Fruit fly (Drosophila melanogaster) whole organism, wandering third instar larva: ENCODE results near the gene CG17177.

Experiments
- Abd-B ChIP-seq: fragments of >200 bp; optimal IDR thresholded peaks from 2 replicates; lab custom pipeline; 2017; ENCODE audit warnings: missing biosample characterization, missing genetic modification characterization
- CG32264 ChIP-seq: fragments of 200-800 bp; sonication (Bioruptor generic); optimal IDR thresholded peaks from 2 replicates; lab custom pipeline; 2016; ENCODE audit warnings: missing biosample characterization, missing genetic modification characterization
- CG9705 ChIP-seq: fragments of 200-800 bp; sonication (Bioruptor generic); optimal IDR thresholded peaks from 2 replicates; lab custom pipeline; 2018; ENCODE audit warnings: missing biosample characterization, mild to moderate bottlenecking, missing genetic modification characterization
- CrebA ChIP-seq: fragments of 200-800 bp; sonication (Bioruptor generic); optimal IDR thresholded peaks from 2 replicates; lab custom pipeline; 2016; ENCODE audit warnings: missing biosample characterization, mild to moderate bottlenecking, missing genetic modification characterization, borderline replicate concordance
- Dfd ChIP-seq: fragments of >200 bp; optimal IDR thresholded peaks from 2 replicates; lab custom pipeline; 2017; ENCODE audit warnings: missing biosample characterization, missing genetic modification characterization
- Dif ChIP-seq: fragments of 200-275, 200-300 bp; sonication (Bioruptor generic); optimal IDR thresholded peaks from 2 replicates; lab custom pipeline; 2018; ENCODE audit warnings: missing biosample characterization, missing genetic modification characterization; ENCODE audit not compliant: partially characterized antibody
- GATAd ChIP-seq: sonication (Bioruptor generic); optimal IDR thresholded peaks from 2 replicates; lab custom pipeline; 2016; ENCODE audit warnings: missing biosample characterization, missing genetic modification characterization
- HLH106 ChIP-seq: fragments of 200-800 bp; optimal IDR thresholded peaks from 3 replicates; lab custom pipeline; 2019; ENCODE audit warnings: missing biosample characterization, mild to moderate bottlenecking, missing genetic modification characterization, moderate library complexity
- Hnf4 ChIP-seq: fragments of 200-800 bp; sonication (Bioruptor generic); optimal IDR thresholded peaks from 2 replicates; lab custom pipeline; 2016; ENCODE audit warnings: missing biosample characterization, mild to moderate bottlenecking, missing genetic modification characterization
- Hr78 ChIP-seq: fragments of >200 bp; optimal IDR thresholded peaks from 2 replicates; lab custom pipeline; 2017; ENCODE audit warnings: missing biosample characterization, missing genetic modification characterization
- Hr83 ChIP-seq: fragments of 200-300 bp; sonication (Bioruptor generic); optimal IDR thresholded peaks from 2 replicates; lab custom pipeline; 2016; ENCODE audit warnings: missing biosample characterization, mild to moderate bottlenecking, missing genetic modification characterization, moderate library complexity; ENCODE audit not compliant: poor library complexity, severe bottlenecking
- Jra ChIP-seq: sonication (Bioruptor generic); optimal IDR thresholded peaks from 2 replicates; lab custom pipeline; 2016; ENCODE audit warnings: missing biosample characterization, missing genetic modification characterization
- Mio ChIP-seq: sonication (Bioruptor generic); optimal IDR thresholded peaks from 2 replicates; lab custom pipeline; 2016; ENCODE audit warnings: missing biosample characterization, missing genetic modification characterization
- Myc ChIP-seq: fragments of >200 bp; optimal IDR thresholded peaks from 2 replicates; lab custom pipeline; 2017
- N ChIP-seq: fragments of >200 bp; optimal IDR thresholded peaks from 2 replicates; lab custom pipeline; 2018; ENCODE audit warnings: missing biosample characterization, missing external identifiers, missing genetic modification characterization
- OdsH ChIP-seq: fragments of 200-800 bp; sonication (Bioruptor generic); optimal IDR thresholded peaks from 2 replicates; lab custom pipeline; 2016; ENCODE audit warnings: missing biosample characterization, mild to moderate bottlenecking, missing genetic modification characterization
- Rel ChIP-seq, 2 experiments: fragments of 200-800 bp; sonication (Bioruptor generic) in 1 of 2; optimal IDR thresholded peaks; 2 replicates in 1 of 2; 3 replicates in 1 of 2; lab custom pipeline; 2016 to 2019; ENCODE audit warnings: mild to moderate bottlenecking in 2 of 2, missing biosample characterization in 2 of 2, missing genetic modification characterization in 2 of 2, moderate library complexity in 1 of 2
- Sp1 ChIP-seq: fragments of 200-800 bp; sonication (Bioruptor generic); optimal IDR thresholded peaks from 3 replicates; lab custom pipeline; 2019; ENCODE audit warnings: missing biosample characterization, mild to moderate bottlenecking, missing genetic modification characterization, moderate library complexity
- Vsx2 ChIP-seq: fragments of 200-300, 225-300 bp; sonication (Bioruptor generic); optimal IDR thresholded peaks from 2 replicates; lab custom pipeline; 2018; ENCODE audit warnings: missing biosample characterization, missing genetic modification characterization; ENCODE audit not compliant: partially characterized antibody
- br ChIP-seq: fragments of 200-800 bp; sonication (Bioruptor generic); optimal IDR thresholded peaks from 2 replicates; lab custom pipeline; 2016; ENCODE audit warnings: missing biosample characterization, missing genetic modification characterization
- brk ChIP-seq: fragments of 200-800 bp; sonication (Bioruptor generic); optimal IDR thresholded peaks from 2 replicates; lab custom pipeline; 2016; ENCODE audit warnings: missing biosample characterization, mild to moderate bottlenecking, missing genetic modification characterization
- dl ChIP-seq, 2 experiments: fragments of 175-275, 200-275 bp in 1 of 2; fragments of 200-275 bp in 1 of 2; sonication (Bioruptor generic); optimal IDR thresholded peaks; lab custom pipeline; 2018; ENCODE audit warnings: mild to moderate bottlenecking in 2 of 2, missing biosample characterization in 2 of 2, missing genetic modification characterization in 2 of 2, moderate library complexity in 2 of 2; ENCODE audit not compliant: partially characterized antibody in 2 of 2, insufficient read depth in 1 of 2
- dmrt93B ChIP-seq: fragments of 200-800 bp; sonication (Bioruptor generic); optimal IDR thresholded peaks from 2 replicates; lab custom pipeline; 2018; ENCODE audit warnings: missing biosample characterization, mild to moderate bottlenecking, missing genetic modification characterization
- dsf ChIP-seq: sonication (Bioruptor generic); optimal IDR thresholded peaks from 2 replicates; lab custom pipeline; 2016; ENCODE audit warnings: missing biosample characterization, missing genetic modification characterization, borderline replicate concordance
- ey ChIP-seq: fragments of 200-800 bp; sonication (Bioruptor generic); optimal IDR thresholded peaks from 2 replicates; lab custom pipeline; 2016; ENCODE audit warnings: missing biosample characterization, missing genetic modification characterization
- foxo ChIP-seq, 2 experiments: fragments of 200-800 bp; sonication (Bioruptor generic); optimal IDR thresholded peaks; 2 replicates in 1 of 2; 3 replicates in 1 of 2; lab custom pipeline; 2016 to 2017; ENCODE audit warnings: missing biosample characterization in 2 of 2, missing genetic modification characterization in 2 of 2
- fru ChIP-seq: fragments of 200-800 bp; sonication (Bioruptor generic); optimal IDR thresholded peaks from 3 replicates; lab custom pipeline; 2016; ENCODE audit warnings: missing biosample characterization, mild to moderate bottlenecking, missing genetic modification characterization
- h ChIP-seq: fragments of 200-800 bp; sonication (Bioruptor generic); optimal IDR thresholded peaks from 3 replicates; lab custom pipeline; 2016; ENCODE audit warnings: missing biosample characterization, mild to moderate bottlenecking, missing genetic modification characterization
- jim ChIP-seq: fragments of 175-275, 200-325 bp; sonication (Bioruptor generic); optimal IDR thresholded peaks from 2 replicates; lab custom pipeline; 2016; ENCODE audit warnings: missing biosample characterization, mild to moderate bottlenecking, missing genetic modification characterization
- lola ChIP-seq: fragments of >200 bp; optimal IDR thresholded peaks from 2 replicates; lab custom pipeline; 2017; ENCODE audit warnings: missing biosample characterization, missing genetic modification characterization
- pan ChIP-seq: fragments of >200 bp; optimal IDR thresholded peaks from 2 replicates; lab custom pipeline; 2017
- psq ChIP-seq: fragments of 200-800 bp; sonication (Bioruptor generic); optimal IDR thresholded peaks from 3 replicates; lab custom pipeline; 2017; ENCODE audit warnings: missing biosample characterization, mild to moderate bottlenecking, missing genetic modification characterization, moderate library complexity
- rgr ChIP-seq: fragments of 200-800 bp; sonication (Bioruptor generic); optimal IDR thresholded peaks from 3 replicates; lab custom pipeline; 2016; ENCODE audit warnings: missing biosample characterization, mild to moderate bottlenecking, missing genetic modification characterization
- sage ChIP-seq: fragments of 200-800 bp; sonication (Bioruptor generic); optimal IDR thresholded peaks from 2 replicates; lab custom pipeline; 2016; ENCODE audit warnings: missing biosample characterization, mild to moderate bottlenecking, missing genetic modification characterization
- sv ChIP-seq: fragments of 200-800 bp; sonication (Bioruptor generic); optimal IDR thresholded peaks from 3 replicates; lab custom pipeline; 2016; ENCODE audit warnings: missing biosample characterization, missing genetic modification characterization
- tai ChIP-seq: sonication (Bioruptor generic); optimal IDR thresholded peaks from 2 replicates; lab custom pipeline; 2016; ENCODE audit warnings: missing biosample characterization, missing genetic modification characterization
- usp ChIP-seq: fragments of >200 bp; optimal IDR thresholded peaks from 2 replicates; lab custom pipeline; 2017; ENCODE audit warnings: missing biosample characterization, missing genetic modification characterization
- woc ChIP-seq: sonication (Bioruptor generic); optimal IDR thresholded peaks from 2 replicates; lab custom pipeline; 2016; ENCODE audit warnings: missing biosample characterization, mild to moderate bottlenecking, missing genetic modification characterization

The CG17177 gene

dm6 chr3L:14672387-14673110, 28.9 kb downstream of the CG17177 start, which contains the start of the genes CG43121 and ome (continued):
- TF ChIP-seq Hr83 (GFP tag; lab: Kevin White, UChicago), result peak; percentile 95

- TF ChIP-seq fru (GFP tag; lab: Kevin White, UChicago), result peak; percentile 6
- peak; percentile 13 for TF ChIP-seq rgr (GFP tag; lab: Kevin White, UChicago)
- peak; percentile 31 for TF ChIP-seq tai
- TF ChIP-seq brk, result no peak
- TF ChIP-seq CG9705 (GFP tag; lab: Kevin White, UChicago), result no peak
- peak in 1 of 2 experiments; percentile 29 for TF ChIP-seq foxo (GFP tag; optimal IDR thresholded peaks at IDR 0.05; lab: Kevin White, UChicago)
- no peak for TF ChIP-seq woc (GFP tag; lab: Kevin White, UChicago)
- no peak for TF ChIP-seq psq
These were observed 29.9 kb downstream of the CG17177 start for dm6 chr3L:14671546-14671945.

- no peak for TF ChIP-seq fru (GFP tag; lab: Kevin White, UChicago)
These were observed 32.8 kb downstream of the CG17177 start for dm6 chr3L:14668638-14669037.

- TF ChIP-seq OdsH (GFP tag; lab: Kevin White, UChicago) (peak; percentile 68), Myc (lab: Kevin White, UChicago) (no peak), Dif (no peak), Rel (GFP tag; optimal IDR thresholded peaks at IDR 0.05; lab: Kevin White, UChicago) (no peak), Rel (tag; optimal IDR thresholded peaks at IDR 0.05; lab: Kevin White, UChicago) (no peak), dsf (GFP tag; lab: Kevin White, UChicago) (no peak), br (GFP tag; lab: Kevin White, UChicago) (peak; percentile 76), jim (no peak), Sp1 (GFP tag; lab: Kevin White, UChicago) (peak; percentile 66), dl (GFP tag; optimal IDR thresholded peaks at IDR 0.05; lab: Kevin White, UChicago; ENCODE audit: insufficient read depth in 1 of 2, partially characterized antibody in 2 of 2) (no peak), Jra (GFP tag; lab: Kevin White, UChicago) (no peak), CrebA (GFP tag; lab: Kevin White, UChicago) (no peak), fru (GFP tag; lab: Kevin White, UChicago) (peak; percentile 75), sage (GFP tag; lab: Kevin White, UChicago) (peak; percentile 51), N (GFP tag; lab: Kevin White, UChicago) (no peak), tai (no peak), Hnf4 (peak; percentile 60), Hr78 (GFP tag; lab: Kevin White, UChicago) (no peak), woc (GFP tag; lab: Kevin White, UChicago) (peak; percentile 41), ey (peak; percentile 73), Mio (GFP tag; lab: Kevin White, UChicago) (no peak), psq (peak; percentile 61), pan (lab: Kevin White, UChicago) (no peak), sv (GFP tag; lab: Kevin White, UChicago) (peak; percentile 88), CG9705 (GFP tag; lab: Kevin White, UChicago) (no peak), Dfd (GFP tag; lab: Kevin White, UChicago) (no peak), h (GFP tag; lab: Kevin White, UChicago) (peak; percentile 79), rgr (GFP tag; lab: Kevin White, UChicago) (peak; percentile 79), foxo (GFP tag; optimal IDR thresholded peaks at IDR 0.05; lab: Kevin White, UChicago) (peak in 1 of 2 experiments; percentile 72), CG32264 (peak; percentile 9), Hr83 (GFP tag; lab: Kevin White, UChicago) (no peak), HLH106 (tag; lab: Kevin White, UChicago) (peak; percentile 60), GATAd (no peak), Abd-B (no peak), usp (GFP tag; lab: Kevin White, UChicago) (no peak), lola (GFP tag; lab: Kevin White, UChicago) (no peak), dmrt93B (GFP tag; lab: Kevin White, UChicago) (peak; percentile 31), Vsx2 (GFP tag; lab: Kevin White, UChicago) (no peak), brk (peak; percentile 24)
These were observed 35.6 kb downstream of the CG17177 start for dm6 chr3L:14665802-14666351.
